Worm (Caenorhabditis elegans) whole organism, L2 larva: Measurements from ENCODE around the gene C45B11.5.
A peak's percentile ranks its signal among the peaks of the same experiment; 100 is the strongest.

Source experiments
- C34F6.9 ChIP-seq: fragments of 150-350 bp; optimal IDR thresholded peaks from 2 replicates; lab custom pipeline; 2014; ENCODE audit warnings: missing biosample characterization, missing genetic modification characterization
- F13H6.1 ChIP-seq: sonication (generic microtip); optimal IDR thresholded peaks from 2 replicates; lab custom pipeline; 2016; ENCODE audit warnings: missing genetic modification characterization, missing compliant biosample characterization
- R02D3.7 ChIP-seq: fragments of 150-350 bp; optimal IDR thresholded peaks from 2 replicates; lab custom pipeline; 2014; ENCODE audit warnings: missing biosample characterization, missing genetic modification characterization
- Y55F3AM.14 ChIP-seq: fragments of 200-800 bp; sonication (Bioruptor generic); optimal IDR thresholded peaks from 2 replicates; lab custom pipeline; 2018; ENCODE audit warnings: mild to moderate bottlenecking, missing genetic modification characterization, missing compliant biosample characterization
- ZK546.5 ChIP-seq: sonication (generic microtip); optimal IDR thresholded peaks from 2 replicates; lab custom pipeline; 2017; ENCODE audit warnings: missing biosample characterization, missing genetic modification characterization
- aly-2 ChIP-seq: fragments of 150-350 bp; optimal IDR thresholded peaks from 2 replicates; lab custom pipeline; 2014; ENCODE audit warnings: missing biosample characterization, missing genetic modification characterization
- ama-1 ChIP-seq: fragments of 150-350 bp; optimal IDR thresholded peaks from 2 replicates; lab custom pipeline; 2018; ENCODE audit warnings: inconsistent platforms
- blmp-1 ChIP-seq: sonication (generic microtip); optimal IDR thresholded peaks from 2 replicates; lab custom pipeline; 2017; ENCODE audit warnings: missing genetic modification characterization, mild to moderate bottlenecking, missing compliant biosample characterization, antibody characterized with exemption, moderate library complexity; ENCODE audit not compliant: insufficient read depth
- ceh-16 ChIP-seq: fragments of 150-350 bp; optimal IDR thresholded peaks from 2 replicates; lab custom pipeline; 2014; ENCODE audit warnings: missing biosample characterization, missing genetic modification characterization
- ceh-82 ChIP-seq: fragments of 150-350 bp; optimal IDR thresholded peaks from 2 replicates; lab custom pipeline; 2014; ENCODE audit warnings: missing biosample characterization, missing genetic modification characterization
- crh-2 ChIP-seq: sonication (generic microtip); optimal IDR thresholded peaks from 2 replicates; lab custom pipeline; 2017; ENCODE audit warnings: missing biosample characterization, missing genetic modification characterization
- dmd-4 ChIP-seq: sonication (generic microtip); optimal IDR thresholded peaks from 2 replicates; lab custom pipeline; 2017; ENCODE audit warnings: missing biosample characterization, missing genetic modification characterization
- egl-27 ChIP-seq: sonication (generic microtip); optimal IDR thresholded peaks from 3 replicates; lab custom pipeline; 2017; ENCODE audit warnings: missing biosample characterization, missing genetic modification reagents, missing genetic modification characterization
- elt-1 ChIP-seq: fragments of 150-350 bp; optimal IDR thresholded peaks from 2 replicates; lab custom pipeline; 2014; ENCODE audit warnings: missing biosample characterization, missing genetic modification characterization
- elt-3 ChIP-seq: sonication (generic microtip); optimal IDR thresholded peaks from 2 replicates; lab custom pipeline; 2017; ENCODE audit warnings: missing biosample characterization, missing genetic modification characterization
- fos-1 ChIP-seq: fragments of 150-350 bp; optimal IDR thresholded peaks from 2 replicates; lab custom pipeline; 2014; ENCODE audit warnings: missing biosample characterization, missing genetic modification characterization
- gmeb-1 ChIP-seq: fragments of 150-350 bp; optimal IDR thresholded peaks from 2 replicates; lab custom pipeline; 2014; ENCODE audit warnings: missing biosample characterization, missing genetic modification characterization
- lin-11 ChIP-seq: fragments of 150-350 bp; sonication (generic microtip); optimal IDR thresholded peaks from 2 replicates; lab custom pipeline; 2014; ENCODE audit warnings: missing biosample characterization, missing genetic modification characterization, inconsistent platforms, mixed read lengths
- lin-13 ChIP-seq: fragments of 150-350 bp; optimal IDR thresholded peaks from 2 replicates; lab custom pipeline; 2014; ENCODE audit warnings: missing biosample characterization, missing genetic modification reagents, missing genetic modification characterization
- lin-39 ChIP-seq: fragments of 150-350 bp; optimal IDR thresholded peaks from 2 replicates; lab custom pipeline; 2014; ENCODE audit warnings: missing biosample characterization, missing genetic modification reagents, missing genetic modification characterization
- lsy-2 ChIP-seq, 2 experiments: fragments of 150-350 bp in 1 of 2; sonication (generic microtip) in 1 of 2; optimal IDR thresholded peaks; 2 replicates each; lab custom pipeline; 2014 to 2017; ENCODE audit warnings: missing biosample characterization in 2 of 2, missing genetic modification characterization in 2 of 2
- mab-5 ChIP-seq: fragments of 150-350 bp; optimal IDR thresholded peaks from 2 replicates; lab custom pipeline; 2014; ENCODE audit warnings: missing biosample characterization, missing genetic modification characterization
- mbf-1 ChIP-seq: sonication (generic microtip); optimal IDR thresholded peaks from 2 replicates; lab custom pipeline; 2017; ENCODE audit warnings: missing biosample characterization, missing genetic modification characterization
- mdl-1 ChIP-seq, 2 experiments: fragments of 150-350 bp in 1 of 2; sonication (generic microtip) in 1 of 2; optimal IDR thresholded peaks; 2 replicates each; lab custom pipeline; 2017; ENCODE audit warnings: missing biosample characterization in 2 of 2, missing genetic modification characterization in 2 of 2
- nhr-10 ChIP-seq: sonication (generic microtip); optimal IDR thresholded peaks from 2 replicates; lab custom pipeline; 2017; ENCODE audit warnings: missing biosample characterization, missing genetic modification characterization
- nhr-11 ChIP-seq: fragments of 150-350 bp; optimal IDR thresholded peaks from 2 replicates; lab custom pipeline; 2014; ENCODE audit warnings: missing biosample characterization, missing genetic modification characterization
- nhr-12 ChIP-seq: fragments of 150-350 bp; optimal IDR thresholded peaks from 2 replicates; lab custom pipeline; 2014; ENCODE audit warnings: missing biosample characterization, missing genetic modification characterization
- nhr-129 ChIP-seq: fragments of 150-350 bp; optimal IDR thresholded peaks from 2 replicates; lab custom pipeline; 2014; ENCODE audit warnings: missing biosample characterization, missing genetic modification characterization
- nhr-21 ChIP-seq: fragments of 150-350 bp; optimal IDR thresholded peaks from 2 replicates; lab custom pipeline; 2014; ENCODE audit warnings: missing biosample characterization, missing genetic modification characterization
- nhr-23 ChIP-seq: fragments of 150-350 bp; optimal IDR thresholded peaks from 2 replicates; lab custom pipeline; 2014; ENCODE audit warnings: missing biosample characterization, missing genetic modification reagents, missing genetic modification characterization
- nhr-237 ChIP-seq: fragments of 150-350 bp; optimal IDR thresholded peaks from 2 replicates; lab custom pipeline; 2014; ENCODE audit warnings: missing biosample characterization, missing genetic modification characterization
- nhr-25 ChIP-seq: fragments of 150-350 bp; sonication (generic microtip); optimal IDR thresholded peaks from 3 replicates; lab custom pipeline; 2014; ENCODE audit warnings: missing biosample characterization, missing genetic modification characterization
- nhr-6 ChIP-seq: fragments of 150-350 bp; optimal IDR thresholded peaks from 2 replicates; lab custom pipeline; 2014; ENCODE audit warnings: missing biosample characterization, missing genetic modification characterization
- nhr-77 ChIP-seq: fragments of 150-350 bp; optimal IDR thresholded peaks from 2 replicates; lab custom pipeline; 2014; ENCODE audit warnings: missing biosample characterization, missing genetic modification characterization
- peb-1 ChIP-seq: fragments of 150-350 bp; optimal IDR thresholded peaks from 2 replicates; lab custom pipeline; 2014; ENCODE audit warnings: missing biosample characterization, missing genetic modification characterization
- sem-4 ChIP-seq: fragments of 150-350 bp; optimal IDR thresholded peaks from 2 replicates; lab custom pipeline; 2014; ENCODE audit warnings: missing biosample characterization, missing genetic modification reagents, missing genetic modification characterization
- skn-1 ChIP-seq: sonication (generic microtip); optimal IDR thresholded peaks from 2 replicates; lab custom pipeline; 2017; ENCODE audit warnings: missing biosample characterization, missing genetic modification characterization
- sma-3 ChIP-seq: sonication (generic microtip); optimal IDR thresholded peaks from 2 replicates; lab custom pipeline; 2016; ENCODE audit warnings: missing genetic modification reagents, missing genetic modification characterization, missing compliant biosample characterization
- sma-9 ChIP-seq, 2 experiments: fragments of 150-350 bp in 1 of 2; sonication (generic microtip) in 1 of 2; optimal IDR thresholded peaks; 2 replicates each; lab custom pipeline; 2014 to 2016; ENCODE audit warnings: missing genetic modification characterization in 2 of 2, mild to moderate bottlenecking in 1 of 2, missing biosample characterization in 1 of 2, missing compliant biosample characterization in 1 of 2, missing genetic modification reagents in 1 of 2, moderate library complexity in 1 of 2
- snpc-4 ChIP-seq: fragments of 150-350 bp; optimal IDR thresholded peaks from 2 replicates; lab custom pipeline; 2014; ENCODE audit warnings: missing biosample characterization, missing genetic modification characterization
- unc-39 ChIP-seq: fragments of 150-350 bp; optimal IDR thresholded peaks from 2 replicates; lab custom pipeline; 2014; ENCODE audit warnings: missing biosample characterization, missing genetic modification characterization
- unc-55 ChIP-seq: fragments of 150-350 bp; sonication (generic microtip); optimal IDR thresholded peaks from 3 replicates; lab custom pipeline; 2014; ENCODE audit warnings: missing biosample characterization, missing genetic modification reagents, missing genetic modification characterization
- unc-62 ChIP-seq: fragments of 150-350 bp; optimal IDR thresholded peaks from 2 replicates; lab custom pipeline; 2014; ENCODE audit warnings: missing biosample characterization, missing genetic modification reagents, missing genetic modification characterization
- zag-1 ChIP-seq: fragments of 150-350 bp; optimal IDR thresholded peaks from 2 replicates; lab custom pipeline; 2014; ENCODE audit warnings: missing biosample characterization, missing genetic modification characterization
- ztf-1 ChIP-seq: fragments of 200-800 bp; sonication (Bioruptor generic); conservative IDR thresholded peaks from 2 replicates; pipeline ENCODE4 v1.3.6; 2022; ENCODE audit warnings: missing genetic modification characterization, missing compliant biosample characterization
- ztf-4 ChIP-seq: fragments of 150-350 bp; optimal IDR thresholded peaks from 2 replicates; lab custom pipeline; 2014; ENCODE audit warnings: missing biosample characterization, missing genetic modification characterization

C45B11.5 gene

ce11 chrV:11076403-11076802 is 34.8 kb downstream of the C45B11.5 start (continued):
- TF ChIP-seq nhr-25 (tag; lab: Kevin White, UChicago) (no peak), lin-11 (tag; lab: Kevin White, UChicago) (no peak), ama-1 (lab: Kevin White, UChicago) (peak; percentile 79)

ce11 chrV:11078104-11078724 is 36.6 kb downstream of the C45B11.5 start, which contains the start of gene act-2:
act-2 (minus strand) TSS chrV:11078154.
- TF ChIP-seq gmeb-1 (tag; lab: Kevin White, UChicago) (peak; percentile 69), dmd-4 (no peak), unc-62 (GFP tag; lab: Kevin White, UChicago) (no peak), elt-1 (tag; lab: Kevin White, UChicago) (no peak), nhr-25 (tag; lab: Kevin White, UChicago) (peak; percentile 84), mbf-1 (tag; lab: Kevin White, UChicago) (no peak), sma-3 (peak; percentile 87), fos-1 (tag; lab: Kevin White, UChicago) (peak; percentile 97), lin-39 (tag; lab: Kevin White, UChicago) (no peak), blmp-1 (tag; lab: Kevin White, UChicago) (peak; percentile 57), R02D3.7 (tag; lab: Kevin White, UChicago) (no peak), Y55F3AM.14 (GFP tag; lab: Kevin White, UChicago) (no peak), C34F6.9 (tag; lab: Kevin White, UChicago) (peak; percentile 88), sma-9 (GFP tag; optimal IDR thresholded peaks at IDR 0.05; lab: Kevin White, UChicago) (peak; percentile 8), sma-9 (tag; optimal IDR thresholded peaks at IDR 0.05; lab: Kevin White, UChicago) (no peak), ztf-4 (tag; lab: Kevin White, UChicago) (peak; percentile 50), ztf-1 (no peak), aly-2 (tag; lab: Kevin White, UChicago) (no peak), elt-3 (tag; lab: Kevin White, UChicago) (no peak), lsy-2 (tag; optimal IDR thresholded peaks at IDR 0.05; lab: Kevin White, UChicago) (peak in 1 of 2 experiments; percentile 75), unc-39 (tag; lab: Kevin White, UChicago) (no peak), nhr-10 (tag; lab: Kevin White, UChicago) (no peak), sem-4 (tag; lab: Kevin White, UChicago) (peak; percentile 80), unc-55 (GFP tag; lab: Kevin White, UChicago) (peak; percentile 86), zag-1 (tag; lab: Kevin White, UChicago) (peak; percentile 15), ZK546.5 (no peak), egl-27 (tag; lab: Kevin White, UChicago) (no peak), peb-1 (no peak), mdl-1 (tag; optimal IDR thresholded peaks at IDR 0.05; lab: Kevin White, UChicago) (no peak), nhr-129 (peak; percentile 76), lin-11 (tag; lab: Kevin White, UChicago) (peak; percentile 76), F13H6.1 (tag; lab: Kevin White, UChicago) (peak; percentile 44), nhr-237 (tag; lab: Kevin White, UChicago) (no peak), nhr-11 (tag; lab: Kevin White, UChicago) (no peak), mab-5 (tag; lab: Kevin White, UChicago) (peak; percentile 21), nhr-21 (tag; lab: Kevin White, UChicago) (peak; percentile 20), ceh-16 (tag; lab: Kevin White, UChicago) (peak; percentile 64), skn-1 (tag; lab: Kevin White, UChicago) (no peak), ama-1 (lab: Kevin White, UChicago) (peak; percentile 40), ceh-82 (tag; lab: Kevin White, UChicago) (no peak), snpc-4 (tag; lab: Kevin White, UChicago) (peak; percentile 55), lin-13 (GFP tag; lab: Kevin White, UChicago) (peak; percentile 74), nhr-12 (no peak), nhr-6 (tag; lab: Kevin White, UChicago) (no peak), nhr-23 (tag; lab: Kevin White, UChicago) (no peak), nhr-77 (tag; lab: Kevin White, UChicago) (no peak), crh-2 (tag; lab: Kevin White, UChicago) (peak; percentile 86)
